Worm (Caenorhabditis elegans): ENCODE measurements around the gene str-101.

DNA sequence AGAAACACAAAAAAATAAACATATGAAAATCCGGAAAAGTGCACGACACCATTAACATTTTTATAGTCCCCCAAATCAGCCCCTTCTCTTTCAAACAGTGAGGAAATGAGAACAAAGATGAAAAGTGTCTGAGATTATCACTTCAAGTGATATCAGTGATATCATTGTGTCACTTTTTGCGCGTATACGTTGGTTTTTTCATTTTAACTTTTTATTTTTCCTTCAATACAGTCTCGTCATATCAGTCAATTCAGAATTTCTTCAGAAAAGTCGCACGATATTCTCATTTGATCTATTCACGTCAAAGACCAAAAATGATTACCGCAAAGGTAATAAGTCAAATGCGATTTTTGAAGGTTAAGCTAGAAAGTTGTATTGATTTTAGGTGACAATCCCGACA lies 7.1 kb downstream of the str-101 start, which contains the start of gene twk-34:
- no peak for TF ChIP-seq med-1 (GFP tag; optimal IDR thresholded peaks at IDR 0.05; ENCODE audit: insufficient read depth)
- TF ChIP-seq tab-1 (GFP tag; IDR thresholded peaks at IDR 0.05), result no peak
- no peak for TF ChIP-seq flt-1 (GFP tag; IDR thresholded peaks at IDR 0.05)
- no peak for TF ChIP-seq ztf-29 (GFP tag; IDR thresholded peaks at IDR 0.05)
- TF ChIP-seq klf-2 (GFP tag; conservative IDR thresholded peaks at IDR 0.05), result no peak

Measured in whole organism, midembryonic.